Worm (Caenorhabditis elegans) whole organism, mixed stage, embryonic: ENCODE data around the gene metr-1.

Experiments
- M03D4.4 ChIP-seq: sonication (generic microtip); optimal IDR thresholded peaks from 2 replicates; lab custom pipeline; 2017; ENCODE audit warnings: mild to moderate bottlenecking, missing genetic modification characterization, missing compliant biosample characterization
- bed-3 ChIP-seq: fragments of 200-800 bp; sonication (Bioruptor generic); optimal IDR thresholded peaks from 3 replicates; lab custom pipeline; 2018; ENCODE audit warnings: mild to moderate bottlenecking, missing genetic modification characterization, moderate library complexity, missing compliant biosample characterization
- blmp-1 ChIP-seq: fragments of 150-350 bp; optimal IDR thresholded peaks from 2 replicates; lab custom pipeline; 2014; ENCODE audit warnings: missing biosample characterization, missing genetic modification characterization
- ceh-39 ChIP-seq: fragments of 150-350 bp; optimal IDR thresholded peaks from 2 replicates; lab custom pipeline; 2014; ENCODE audit warnings: missing biosample characterization, missing genetic modification characterization
- ceh-43 ChIP-seq: fragments of 200-800 bp; sonication (Bioruptor generic); optimal IDR thresholded peaks from 2 replicates; lab custom pipeline; 2018; ENCODE audit warnings: mild to moderate bottlenecking, missing genetic modification characterization, moderate library complexity, missing compliant biosample characterization
- ceh-83 ChIP-seq: fragments of 200-800 bp; sonication (Bioruptor generic); optimal IDR thresholded peaks from 2 replicates; lab custom pipeline; 2018; ENCODE audit warnings: mild to moderate bottlenecking, missing genetic modification characterization, missing compliant biosample characterization
- ces-1 ChIP-seq: fragments of 150-350 bp; optimal IDR thresholded peaks from 2 replicates; lab custom pipeline; 2014; ENCODE audit warnings: missing biosample characterization, missing genetic modification reagents, missing genetic modification characterization
- cnd-1 ChIP-seq: fragments of 200-800 bp; sonication (Bioruptor generic); optimal IDR thresholded peaks from 2 replicates; lab custom pipeline; 2018; ENCODE audit warnings: mild to moderate bottlenecking, missing genetic modification characterization, missing compliant biosample characterization
- drap-1 ChIP-seq: fragments of 200-800 bp; sonication (Bioruptor generic); optimal IDR thresholded peaks from 3 replicates; lab custom pipeline; 2018; ENCODE audit warnings: mild to moderate bottlenecking, missing genetic modification characterization, missing compliant biosample characterization
- elt-1 ChIP-seq: sonication (generic microtip); optimal IDR thresholded peaks from 2 replicates; lab custom pipeline; 2017; ENCODE audit warnings: missing genetic modification characterization, mild to moderate bottlenecking, missing compliant biosample characterization, antibody characterized with exemption, moderate library complexity, borderline replicate concordance; ENCODE audit not compliant: insufficient read depth
- elt-3 ChIP-seq: fragments of 150-350 bp; optimal IDR thresholded peaks from 2 replicates; lab custom pipeline; 2014; ENCODE audit warnings: missing biosample characterization, missing genetic modification characterization
- flh-1 ChIP-seq: fragments of 200-800 bp; sonication (Bioruptor generic); optimal IDR thresholded peaks from 2 replicates; lab custom pipeline; 2018; ENCODE audit warnings: mild to moderate bottlenecking, missing genetic modification characterization, moderate library complexity, missing compliant biosample characterization
- ham-2 ChIP-seq: fragments of 200-800 bp; sonication (Bioruptor generic); optimal IDR thresholded peaks from 2 replicates; lab custom pipeline; 2018; ENCODE audit warnings: mild to moderate bottlenecking, missing genetic modification characterization, missing compliant biosample characterization
- hlh-1 ChIP-seq: fragments of 150-350 bp; optimal IDR thresholded peaks from 2 replicates; lab custom pipeline; 2014; ENCODE audit warnings: missing biosample characterization, missing genetic modification reagents, missing genetic modification characterization
- lin-13 ChIP-seq: fragments of 150-350 bp; optimal IDR thresholded peaks from 2 replicates; lab custom pipeline; 2014; ENCODE audit warnings: missing biosample characterization, missing genetic modification characterization
- lsy-2 ChIP-seq: fragments of 150-350 bp; optimal IDR thresholded peaks from 2 replicates; lab custom pipeline; 2014; ENCODE audit warnings: missing biosample characterization, missing genetic modification characterization
- mab-5 ChIP-seq: fragments of 150-350 bp; optimal IDR thresholded peaks from 2 replicates; lab custom pipeline; 2014; ENCODE audit warnings: missing biosample characterization, missing genetic modification characterization
- mep-1 ChIP-seq: fragments of 150-350 bp; optimal IDR thresholded peaks from 2 replicates; lab custom pipeline; 2017; ENCODE audit warnings: missing biosample characterization, missing genetic modification reagents, missing genetic modification characterization, inconsistent platforms
- mls-2 ChIP-seq: sonication (generic microtip); optimal IDR thresholded peaks from 2 replicates; lab custom pipeline; 2016; ENCODE audit warnings: mild to moderate bottlenecking, missing genetic modification characterization, moderate library complexity, missing compliant biosample characterization
- nhr-2 ChIP-seq: fragments of 150-350 bp; optimal IDR thresholded peaks from 2 replicates; lab custom pipeline; 2014; ENCODE audit warnings: missing biosample characterization, missing genetic modification characterization
- nhr-237 ChIP-seq: fragments of 150-350 bp; optimal IDR thresholded peaks from 2 replicates; lab custom pipeline; 2014; ENCODE audit warnings: missing biosample characterization, missing genetic modification characterization
- nhr-28 ChIP-seq: fragments of 150-350 bp; optimal IDR thresholded peaks from 2 replicates; lab custom pipeline; 2014; ENCODE audit warnings: missing biosample characterization, missing genetic modification characterization
- nhr-76 ChIP-seq: sonication (generic microtip); optimal IDR thresholded peaks from 2 replicates; lab custom pipeline; 2017; ENCODE audit warnings: missing biosample characterization, missing genetic modification characterization
- pha-4 ChIP-seq: fragments of 150-350 bp; optimal IDR thresholded peaks from 2 replicates; lab custom pipeline; 2018; ENCODE audit warnings: missing biosample characterization, missing genetic modification reagents, missing genetic modification characterization
- sem-2 ChIP-seq: fragments of 200-800 bp; sonication (Bioruptor generic); optimal IDR thresholded peaks from 2 replicates; lab custom pipeline; 2018; ENCODE audit warnings: mild to moderate bottlenecking, missing genetic modification characterization, missing compliant biosample characterization
- snpc-4 ChIP-seq: fragments of 150-350 bp; optimal IDR thresholded peaks from 2 replicates; lab custom pipeline; 2014; ENCODE audit warnings: missing biosample characterization, missing genetic modification characterization
- tbx-8 ChIP-seq: fragments of 200-800 bp; sonication (Bioruptor generic); optimal IDR thresholded peaks from 2 replicates; lab custom pipeline; 2018; ENCODE audit warnings: mild to moderate bottlenecking, missing genetic modification characterization, moderate library complexity, missing compliant biosample characterization
- unc-120 ChIP-seq: sonication (generic microtip); optimal IDR thresholded peaks from 2 replicates; lab custom pipeline; 2017; ENCODE audit warnings: missing genetic modification characterization, missing compliant biosample characterization; ENCODE audit not compliant: poor library complexity, severe bottlenecking
- unc-39 ChIP-seq: fragments of 150-350 bp; optimal IDR thresholded peaks from 2 replicates; lab custom pipeline; 2014; ENCODE audit warnings: missing biosample characterization, missing genetic modification characterization
- unc-62 ChIP-seq: fragments of 150-350 bp; optimal IDR thresholded peaks from 2 replicates; lab custom pipeline; 2014; ENCODE audit warnings: missing biosample characterization, missing genetic modification reagents, missing genetic modification characterization
- zip-8 ChIP-seq: fragments of 150-350 bp; optimal IDR thresholded peaks from 2 replicates; lab custom pipeline; 2014; ENCODE audit warnings: missing biosample characterization, missing genetic modification characterization

Gene metr-1

DNA sequence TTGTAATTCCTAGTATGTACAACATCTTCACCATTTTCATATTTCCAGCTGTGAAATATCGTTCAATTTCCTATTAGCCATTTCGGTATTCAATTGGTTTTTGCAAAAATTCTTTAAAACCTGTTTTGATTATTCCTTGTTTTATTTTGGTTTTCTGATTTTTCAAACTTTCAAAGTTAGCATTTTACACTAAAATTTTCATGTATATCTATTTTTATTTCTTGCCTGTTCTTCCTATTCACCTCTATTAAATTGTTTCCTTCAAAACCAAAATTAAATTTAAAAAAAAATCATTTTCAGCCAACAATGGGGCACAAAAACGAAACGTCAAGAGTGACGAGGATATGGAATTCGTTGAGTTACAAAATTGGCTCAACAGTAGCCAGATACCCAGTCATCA lies 37.4 kb upstream of the metr-1 start, which contains the start of gene ptr-8:
Gene ptr-8, plus strand, starts transcription at position 301 of the 400 bp plus-strand sequence.
- TF ChIP-seq sem-2 (GFP tag; lab: Kevin White, UChicago): no peak
- no peak for TF ChIP-seq blmp-1 (tag; lab: Kevin White, UChicago)
- TF ChIP-seq pha-4 (tag; lab: Kevin White, UChicago): no peak
- no peak for TF ChIP-seq elt-3 (tag; lab: Kevin White, UChicago)
- no peak for TF ChIP-seq ces-1
- no peak for TF ChIP-seq tbx-8
- TF ChIP-seq lsy-2 (tag; lab: Kevin White, UChicago): no peak
- TF ChIP-seq unc-62 (GFP tag; lab: Kevin White, UChicago): no peak
- no peak for TF ChIP-seq ceh-43 (GFP tag; lab: Kevin White, UChicago)
- TF ChIP-seq mab-5 (tag; lab: Kevin White, UChicago): no peak
- TF ChIP-seq nhr-28 (tag; lab: Kevin White, UChicago): no peak
- no peak for TF ChIP-seq zip-8
- TF ChIP-seq nhr-76 (tag; lab: Kevin White, UChicago): no peak
- no peak for TF ChIP-seq lin-13 (tag; lab: Kevin White, UChicago)
- no peak for TF ChIP-seq snpc-4

DNA sequence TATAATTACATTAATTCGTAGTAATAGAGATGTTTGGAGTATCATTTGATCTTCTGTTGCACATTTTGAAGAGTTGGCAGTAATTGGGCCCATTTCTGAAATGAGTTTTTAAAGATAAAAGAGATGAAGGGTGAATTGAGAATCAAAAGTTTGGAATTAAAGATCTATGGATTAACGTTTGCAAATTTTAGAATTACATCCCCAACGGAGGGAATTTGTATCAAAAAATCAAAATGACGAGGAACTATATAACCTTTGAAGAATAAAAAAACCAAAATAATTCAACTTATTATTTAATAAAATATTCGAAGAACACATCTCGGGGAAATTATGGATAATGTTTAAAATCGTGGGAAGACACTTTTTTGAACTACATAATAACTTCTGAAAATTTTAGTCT lies 31.4 kb upstream of the metr-1 start, which contains the start of gene sra-10:
Gene sra-10, minus strand, starts transcription at position 101 of the 400 bp plus-strand sequence.
- TF ChIP-seq nhr-76 (tag; lab: Kevin White, UChicago) (no peak), ces-1 (no peak), ham-2 (no peak), unc-39 (tag; lab: Kevin White, UChicago) (no peak), mep-1 (tag; lab: Kevin White, UChicago) (no peak)

DNA sequence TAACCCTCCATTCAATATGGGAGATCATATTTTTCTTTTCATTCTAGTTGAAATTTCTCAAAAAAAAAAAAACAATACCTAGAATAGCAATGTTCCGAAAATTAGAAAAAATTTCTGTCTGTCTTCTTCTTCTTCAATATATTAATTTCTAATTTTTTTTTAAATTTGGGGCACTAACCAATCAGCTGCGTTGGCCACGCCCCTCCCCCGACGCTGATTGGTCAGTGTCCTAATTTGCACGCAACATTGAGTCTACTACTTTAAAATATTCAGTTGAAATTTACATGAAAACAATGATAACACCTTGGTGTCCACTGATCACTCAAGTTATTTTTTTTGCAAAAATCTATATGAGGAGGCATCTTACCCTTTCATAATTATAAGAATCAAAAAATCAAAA lies 30.4 kb upstream of the metr-1 start:
- TF ChIP-seq ham-2 (no peak), nhr-76 (tag; lab: Kevin White, UChicago) (no peak), nhr-237 (tag; lab: Kevin White, UChicago) (no peak), zip-8 (no peak), ceh-83 (no peak), sem-2 (GFP tag; lab: Kevin White, UChicago) (no peak), M03D4.4 (tag; lab: Kevin White, UChicago) (no peak), bed-3 (GFP tag; lab: Kevin White, UChicago) (no peak), ceh-39 (tag; lab: Kevin White, UChicago) (no peak), flh-1 (GFP tag; lab: Kevin White, UChicago) (no peak), nhr-28 (tag; lab: Kevin White, UChicago) (no peak), drap-1 (no peak), blmp-1 (tag; lab: Kevin White, UChicago) (no peak), cnd-1 (tag; lab: Kevin White, UChicago) (no peak), hlh-1 (no peak), ceh-43 (GFP tag; lab: Kevin White, UChicago) (no peak), elt-3 (tag; lab: Kevin White, UChicago) (no peak), nhr-2 (no peak), unc-120 (tag; lab: Kevin White, UChicago) (no peak)

DNA sequence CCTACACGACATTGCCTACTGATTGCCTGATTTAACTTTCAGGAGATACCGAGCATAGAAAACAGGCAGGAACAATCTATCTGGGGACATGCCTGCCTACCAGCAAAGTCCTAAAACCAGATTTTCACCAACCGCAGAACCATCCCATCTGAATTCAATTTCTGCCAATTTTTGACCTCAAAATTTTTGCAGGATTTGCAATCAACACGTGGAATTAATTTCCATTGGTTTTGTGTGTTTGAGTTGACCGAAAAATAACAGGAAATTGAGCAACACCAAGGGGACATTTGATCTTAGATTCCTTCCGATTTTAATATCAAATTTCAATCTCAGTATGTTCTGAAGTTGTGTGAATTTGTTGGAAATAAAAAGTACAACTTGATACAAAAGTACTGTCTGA lies 27.4 kb upstream of the metr-1 start:
- TF ChIP-seq elt-1: no peak
- TF ChIP-seq ceh-83: no peak
- TF ChIP-seq unc-120 (tag; lab: Kevin White, UChicago): no peak
- TF ChIP-seq mab-5 (tag; lab: Kevin White, UChicago): no peak
- TF ChIP-seq blmp-1 (tag; lab: Kevin White, UChicago): no peak
- TF ChIP-seq ceh-39 (tag; lab: Kevin White, UChicago): no peak
- TF ChIP-seq nhr-28 (tag; lab: Kevin White, UChicago): no peak
- TF ChIP-seq unc-62 (GFP tag; lab: Kevin White, UChicago): no peak
- no peak for TF ChIP-seq lsy-2 (tag; lab: Kevin White, UChicago)
- TF ChIP-seq unc-39 (tag; lab: Kevin White, UChicago): no peak

DNA sequence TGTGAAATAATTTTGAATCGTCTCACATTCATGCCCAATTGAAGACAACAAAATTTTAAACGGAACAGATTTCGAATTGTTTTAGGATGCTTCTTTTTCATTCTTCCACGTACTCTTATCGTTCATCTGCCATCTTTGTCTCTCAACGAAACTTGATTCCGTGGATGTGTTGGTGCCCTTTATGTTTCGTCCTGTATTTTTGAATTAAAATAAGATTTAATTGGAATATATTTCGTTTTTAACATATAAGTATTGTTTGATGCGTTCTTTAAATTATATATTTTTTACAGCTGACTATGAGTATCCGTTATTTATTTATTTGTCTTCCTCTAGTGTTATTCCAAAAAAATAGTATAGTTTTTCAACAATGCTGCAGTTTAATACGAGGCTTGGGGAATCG lies 24.3 kb upstream of the metr-1 start, which contains the start of gene gly-1:
Gene gly-1, minus strand, starts transcription at position 101 of the 400 bp plus-strand sequence.
- TF ChIP-seq mls-2 (tag; lab: Kevin White, UChicago) (no peak), blmp-1 (tag; lab: Kevin White, UChicago) (no peak), ceh-83 (no peak), nhr-2 (no peak), unc-62 (GFP tag; lab: Kevin White, UChicago) (no peak)
